Worm (Caenorhabditis elegans) whole organism, early embryonic: Measurements from ENCODE around the gene fbxb-58.

Experiments
- B0310.2 ChIP-seq: sonication (generic microtip); optimal IDR thresholded peaks from 2 replicates; lab custom pipeline; 2016; ENCODE audit warnings: mild to moderate bottlenecking, missing genetic modification characterization, missing compliant biosample characterization
- F13C5.2 ChIP-seq: sonication (generic microtip); optimal IDR thresholded peaks from 2 replicates; lab custom pipeline; 2017; ENCODE audit warnings: mild to moderate bottlenecking, missing genetic modification characterization, inconsistent platforms, missing compliant biosample characterization
- aly-1 ChIP-seq: sonication (generic microtip); optimal IDR thresholded peaks from 2 replicates; lab custom pipeline; 2016; ENCODE audit warnings: missing genetic modification characterization, missing compliant biosample characterization
- ama-1 ChIP-seq: fragments of 150-350 bp; optimal IDR thresholded peaks from 2 replicates; lab custom pipeline; 2014
- ceh-13 ChIP-seq: fragments of 200-800 bp; sonication (Bioruptor generic); optimal IDR thresholded peaks from 2 replicates; lab custom pipeline; 2018; ENCODE audit warnings: mild to moderate bottlenecking, missing genetic modification characterization, missing compliant biosample characterization
- ceh-36 ChIP-seq: sonication (generic microtip); optimal IDR thresholded peaks from 2 replicates; lab custom pipeline; 2016; ENCODE audit warnings: missing genetic modification characterization, inconsistent platforms, missing compliant biosample characterization
- ets-7 ChIP-seq: sonication (generic microtip); optimal IDR thresholded peaks from 2 replicates; lab custom pipeline; 2016; ENCODE audit warnings: missing genotype, missing genetic modification characterization, missing compliant biosample characterization
- flt-1 ChIP-seq: fragments of 200-800 bp; sonication (Bioruptor generic); IDR thresholded peaks from 2 replicates; pipeline ENCODE4 v1.3.6; 2022; ENCODE audit warnings: missing genetic modification characterization, missing compliant biosample characterization
- hmbx-1 ChIP-seq: sonication (generic microtip); optimal IDR thresholded peaks from 2 replicates; lab custom pipeline; 2016; ENCODE audit warnings: mild to moderate bottlenecking, missing genetic modification characterization, missing compliant biosample characterization
- hmg-4 ChIP-seq: fragments of 200-800 bp; sonication (Bioruptor generic); optimal IDR thresholded peaks from 2 replicates; lab custom pipeline; 2018; ENCODE audit warnings: mild to moderate bottlenecking, missing genetic modification characterization, missing compliant biosample characterization
- hnd-1 ChIP-seq: sonication (generic microtip); optimal IDR thresholded peaks from 2 replicates; lab custom pipeline; 2016; ENCODE audit warnings: missing genetic modification characterization, missing compliant biosample characterization
- pes-1 ChIP-seq: fragments of 200-800 bp; sonication (Bioruptor generic); IDR thresholded peaks from 2 replicates; pipeline ENCODE4 v1.3.6; 2022; ENCODE audit warnings: missing genetic modification reagents, missing genetic modification characterization, missing compliant biosample characterization
- scrt-1 ChIP-seq: fragments of 200-800 bp; sonication (Bioruptor generic); IDR thresholded peaks from 2 replicates; pipeline ENCODE4 v1.3.6; 2022; ENCODE audit warnings: missing genetic modification characterization, missing compliant biosample characterization
- sea-1 ChIP-seq: fragments of 200-800 bp; sonication (Bioruptor generic); conservative IDR thresholded peaks from 2 replicates; pipeline ENCODE4 v1.3.6; 2022; ENCODE audit warnings: missing genetic modification characterization, missing compliant biosample characterization
- tbx-11 ChIP-seq: fragments of 200-800 bp; sonication (Bioruptor generic); IDR thresholded peaks from 2 replicates; pipeline ENCODE4 v1.3.6; 2022; ENCODE audit warnings: missing genetic modification characterization, missing compliant biosample characterization
- tbx-37 ChIP-seq: fragments of 200-800 bp; sonication (Bioruptor generic); conservative IDR thresholded peaks from 2 replicates; pipeline ENCODE4 v1.3.6; 2022; ENCODE audit warnings: missing genetic modification reagents, missing genetic modification characterization, missing compliant biosample characterization
- tra-4 ChIP-seq: sonication (generic microtip); optimal IDR thresholded peaks from 2 replicates; lab custom pipeline; 2017; ENCODE audit warnings: missing genetic modification characterization, missing compliant biosample characterization

The fbxb-58 gene

DNA sequence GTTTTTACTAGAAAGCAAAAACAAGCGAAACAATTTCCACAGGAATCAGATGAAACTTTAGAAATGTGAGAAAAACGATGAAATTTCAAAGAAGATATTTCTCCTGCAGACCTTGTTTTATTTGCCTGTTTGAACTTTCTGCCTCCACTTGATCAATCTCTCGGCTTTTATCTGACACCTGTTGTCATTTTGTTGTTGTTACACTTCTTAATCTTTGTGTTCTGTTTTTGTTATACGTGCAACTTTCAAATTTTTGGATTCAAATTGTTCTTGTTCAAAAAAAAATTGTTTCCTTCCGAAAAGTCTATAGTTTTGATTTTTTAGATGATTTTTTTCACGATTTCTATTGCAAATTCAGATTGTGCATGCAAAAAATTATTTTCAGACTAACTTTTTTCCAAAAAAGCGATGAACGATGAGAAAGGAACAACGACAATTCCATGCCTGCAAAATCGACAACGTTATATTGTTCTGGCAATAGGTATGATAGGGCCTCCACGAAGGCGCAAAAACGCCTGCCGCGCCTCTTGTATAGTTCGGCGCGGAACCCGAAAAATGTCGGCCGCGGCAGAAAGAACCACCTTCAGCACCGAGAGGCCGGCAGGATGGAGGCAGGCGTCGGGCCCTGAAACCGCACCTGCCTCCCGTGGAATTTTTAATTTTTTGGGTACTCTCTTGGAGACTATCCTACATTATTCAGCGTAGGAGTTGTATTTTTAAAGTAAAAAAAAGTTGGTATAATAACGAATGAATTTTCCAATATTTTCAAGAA lies 7.1 kb upstream of the fbxb-58 start, which contains the start of gene H11E01.2:
H11E01.2 (plus strand) TSS at position 380 of the 772 bp plus-strand sequence.
- TF ChIP-seq tra-4: no peak
- no peak for TF ChIP-seq hmg-4 (GFP tag; lab: Kevin White, UChicago)
- TF ChIP-seq sea-1 (GFP tag; lab: Robert Waterston, UW): no peak
- no peak for TF ChIP-seq ets-7 (tag; lab: Kevin White, UChicago)
- TF ChIP-seq aly-1 (tag; lab: Kevin White, UChicago): no peak
- TF ChIP-seq B0310.2 (tag; lab: Kevin White, UChicago): no peak
- no peak for TF ChIP-seq tbx-37
- no peak for TF ChIP-seq tbx-11 (GFP tag; lab: Robert Waterston, UW)
- TF ChIP-seq ama-1 (lab: Kevin White, UChicago): no peak
- TF ChIP-seq ceh-13 (GFP tag; lab: Kevin White, UChicago): no peak
- TF ChIP-seq hmbx-1 (tag; lab: Kevin White, UChicago): no peak
- TF ChIP-seq flt-1 (GFP tag; lab: Robert Waterston, UW): no peak
- TF ChIP-seq scrt-1 (GFP tag; lab: Robert Waterston, UW): no peak
- no peak for TF ChIP-seq hnd-1 (tag; lab: Kevin White, UChicago)
- TF ChIP-seq ceh-36 (tag; lab: Kevin White, UChicago): no peak
- TF ChIP-seq pes-1 (GFP tag; lab: Robert Waterston, UW): no peak
- no peak for TF ChIP-seq F13C5.2 (tag; lab: Kevin White, UChicago)

DNA sequence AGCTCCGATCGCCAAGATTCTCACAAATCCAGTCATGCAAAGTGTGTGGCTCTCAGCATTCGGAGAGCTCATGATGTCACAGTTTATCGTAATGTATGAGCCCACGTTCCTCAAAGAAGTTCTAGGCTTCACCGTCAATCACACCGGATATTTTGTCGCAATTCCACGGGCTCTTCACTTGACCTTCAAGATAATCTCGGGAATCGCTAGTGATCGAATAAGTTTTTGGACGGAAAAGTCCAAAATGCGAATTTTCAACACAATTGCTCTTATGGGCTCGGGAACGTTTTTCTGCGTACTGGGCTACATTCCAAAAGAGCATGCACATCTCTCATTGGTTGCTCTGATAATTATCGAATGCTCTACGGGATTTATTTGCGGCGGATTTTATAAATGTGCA lies 4.9 kb upstream of the fbxb-58 start:
- no peak for TF ChIP-seq flt-1 (GFP tag; lab: Robert Waterston, UW)
- no peak for TF ChIP-seq ama-1 (lab: Kevin White, UChicago)
- no peak for TF ChIP-seq tbx-37
- TF ChIP-seq tra-4: no peak
- no peak for TF ChIP-seq tbx-11 (GFP tag; lab: Robert Waterston, UW)
- no peak for TF ChIP-seq ets-7 (tag; lab: Kevin White, UChicago)
- TF ChIP-seq B0310.2 (tag; lab: Kevin White, UChicago): no peak

DNA sequence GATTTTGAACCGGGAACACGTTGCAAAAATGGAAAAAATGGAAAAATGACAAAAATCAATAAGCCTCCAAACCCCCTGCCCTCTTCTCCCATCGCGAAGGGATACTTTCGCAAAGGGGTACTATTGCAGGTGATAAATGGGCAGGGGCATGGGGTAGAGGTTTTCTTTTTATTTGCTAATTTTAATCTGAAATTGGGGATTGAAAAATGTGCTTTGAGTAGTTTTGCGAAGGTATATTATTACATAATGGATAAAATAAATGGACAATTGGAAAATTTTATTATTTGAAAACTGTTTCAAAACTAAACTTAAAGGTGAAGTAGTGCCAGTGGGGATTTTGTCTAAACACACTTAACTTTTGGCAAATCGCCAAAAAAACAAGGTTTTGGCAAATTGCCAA lies 924 bp upstream of the fbxb-58 start:
- TF ChIP-seq ceh-36 (tag; lab: Kevin White, UChicago) (no peak), tra-4 (no peak), scrt-1 (GFP tag; lab: Robert Waterston, UW) (peak; percentile 67; the same call in 1 of the 2 replicates), hmbx-1 (tag; lab: Kevin White, UChicago) (no peak), tbx-11 (GFP tag; lab: Robert Waterston, UW) (0 out of 2 replicates have a peak, but pooled peaks have one; percentile 46), hmg-4 (GFP tag; lab: Kevin White, UChicago) (peak; percentile 80), ets-7 (tag; lab: Kevin White, UChicago) (no peak), ceh-13 (GFP tag; lab: Kevin White, UChicago) (no peak), B0310.2 (tag; lab: Kevin White, UChicago) (no peak), aly-1 (tag; lab: Kevin White, UChicago) (no peak), hnd-1 (tag; lab: Kevin White, UChicago) (peak; percentile 11), tbx-37 (peak; percentile 53), F13C5.2 (tag; lab: Kevin White, UChicago) (peak; percentile 77), flt-1 (GFP tag; lab: Robert Waterston, UW) (peak; percentile 48), ama-1 (lab: Kevin White, UChicago) (no peak), pes-1 (GFP tag; lab: Robert Waterston, UW) (peak; percentile 71), sea-1 (GFP tag; lab: Robert Waterston, UW) (0 out of 2 replicates have a peak, but pooled peaks have one; percentile 42)

DNA sequence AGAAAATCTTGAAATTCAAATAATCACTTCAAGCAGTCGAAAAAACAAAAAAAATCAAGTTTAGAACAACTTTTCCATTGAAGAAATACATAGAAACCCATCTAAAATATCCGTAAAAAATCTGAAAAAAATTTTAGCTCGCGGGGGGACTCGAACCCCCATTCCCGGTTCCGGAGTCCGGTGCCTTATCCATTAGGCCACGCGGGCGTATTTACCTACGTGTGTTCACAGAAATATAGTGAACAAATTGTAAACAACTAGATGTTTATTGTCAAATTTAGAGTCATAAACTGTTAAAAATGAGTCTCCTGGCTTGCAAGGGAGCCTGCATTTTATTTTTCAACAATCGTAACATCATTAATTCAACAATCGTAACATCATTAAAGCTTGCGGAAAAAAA lies 1.8 kb downstream of the fbxb-58 start:
- no peak for TF ChIP-seq hnd-1 (tag; lab: Kevin White, UChicago)
- TF ChIP-seq ets-7 (tag; lab: Kevin White, UChicago): no peak
- no peak for TF ChIP-seq tra-4
- TF ChIP-seq ceh-13 (GFP tag; lab: Kevin White, UChicago): no peak
- TF ChIP-seq pes-1 (GFP tag; lab: Robert Waterston, UW): no peak
- TF ChIP-seq B0310.2 (tag; lab: Kevin White, UChicago): no peak
- no peak for TF ChIP-seq scrt-1 (GFP tag; lab: Robert Waterston, UW)
- TF ChIP-seq hmbx-1 (tag; lab: Kevin White, UChicago): no peak
- TF ChIP-seq ama-1 (lab: Kevin White, UChicago): no peak
- TF ChIP-seq ceh-36 (tag; lab: Kevin White, UChicago): no peak
- TF ChIP-seq hmg-4 (GFP tag; lab: Kevin White, UChicago): no peak
- TF ChIP-seq flt-1 (GFP tag; lab: Robert Waterston, UW): no peak
- no peak for TF ChIP-seq sea-1 (GFP tag; lab: Robert Waterston, UW)
- no peak for TF ChIP-seq tbx-11 (GFP tag; lab: Robert Waterston, UW)
- no peak for TF ChIP-seq tbx-37
- TF ChIP-seq F13C5.2 (tag; lab: Kevin White, UChicago): no peak
- no peak for TF ChIP-seq aly-1 (tag; lab: Kevin White, UChicago)

DNA sequence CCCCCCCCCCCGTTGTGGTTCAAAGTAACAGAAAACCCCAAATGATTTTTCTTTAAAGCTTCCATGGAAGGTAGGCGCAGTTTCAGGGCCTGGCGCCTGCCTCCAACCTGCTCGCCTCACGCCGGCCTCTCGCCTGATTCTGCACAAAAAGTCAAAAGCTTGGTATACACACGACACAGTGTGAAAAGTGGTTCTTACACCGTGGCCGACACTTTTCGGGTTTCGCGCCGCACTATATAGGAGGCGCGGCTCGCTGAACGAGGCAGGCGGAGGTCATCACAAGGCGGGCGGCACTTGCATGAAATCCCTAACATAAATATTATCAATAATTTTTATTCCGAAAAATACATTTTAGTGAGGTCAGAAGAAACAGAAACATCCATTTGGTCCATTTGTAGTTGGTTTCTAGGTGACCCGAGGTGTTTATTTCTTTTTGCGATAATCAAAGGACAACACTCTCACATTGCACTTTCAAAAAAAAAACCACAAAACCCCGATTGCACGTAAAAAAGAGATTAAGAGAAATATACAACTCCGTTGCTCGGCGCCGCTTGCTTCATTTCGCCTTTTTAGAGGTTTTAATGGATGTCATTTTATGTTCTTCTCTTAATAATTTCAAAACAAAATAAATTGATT lies 3.1 kb downstream of the fbxb-58 start, which contains the start of gene ZK380.2:
ZK380.2 (plus strand) TSS at position 586 of the 636 bp plus-strand sequence.
- TF ChIP-seq hmg-4 (GFP tag; lab: Kevin White, UChicago): no peak
- no peak for TF ChIP-seq hmbx-1 (tag; lab: Kevin White, UChicago)
- TF ChIP-seq scrt-1 (GFP tag; lab: Robert Waterston, UW): no peak
- no peak for TF ChIP-seq B0310.2 (tag; lab: Kevin White, UChicago)
- no peak for TF ChIP-seq F13C5.2 (tag; lab: Kevin White, UChicago)
- TF ChIP-seq ceh-36 (tag; lab: Kevin White, UChicago): no peak
- TF ChIP-seq pes-1 (GFP tag; lab: Robert Waterston, UW): no peak
- TF ChIP-seq flt-1 (GFP tag; lab: Robert Waterston, UW): no peak
- no peak for TF ChIP-seq sea-1 (GFP tag; lab: Robert Waterston, UW)
- TF ChIP-seq tbx-11 (GFP tag; lab: Robert Waterston, UW): no peak
- no peak for TF ChIP-seq tra-4
- TF ChIP-seq hnd-1 (tag; lab: Kevin White, UChicago): no peak
- TF ChIP-seq ets-7 (tag; lab: Kevin White, UChicago): no peak
- no peak for TF ChIP-seq aly-1 (tag; lab: Kevin White, UChicago)
- TF ChIP-seq tbx-37: no peak
